Worm (Caenorhabditis elegans) whole organism, mixed stage, embryonic: ENCODE results near the gene ttr-27.

Experiments used
- bed-3 ChIP-seq: fragments of 200-800 bp; sonication (Bioruptor generic); optimal IDR thresholded peaks from 3 replicates; lab custom pipeline; 2018; ENCODE audit warnings: mild to moderate bottlenecking, missing genetic modification characterization, moderate library complexity, missing compliant biosample characterization
- blmp-1 ChIP-seq: fragments of 150-350 bp; optimal IDR thresholded peaks from 2 replicates; lab custom pipeline; 2014; ENCODE audit warnings: missing biosample characterization, missing genetic modification characterization
- ceh-39 ChIP-seq: fragments of 150-350 bp; optimal IDR thresholded peaks from 2 replicates; lab custom pipeline; 2014; ENCODE audit warnings: missing biosample characterization, missing genetic modification characterization
- ceh-83 ChIP-seq: fragments of 200-800 bp; sonication (Bioruptor generic); optimal IDR thresholded peaks from 2 replicates; lab custom pipeline; 2018; ENCODE audit warnings: mild to moderate bottlenecking, missing genetic modification characterization, missing compliant biosample characterization
- ces-1 ChIP-seq: fragments of 150-350 bp; optimal IDR thresholded peaks from 2 replicates; lab custom pipeline; 2014; ENCODE audit warnings: missing biosample characterization, missing genetic modification reagents, missing genetic modification characterization
- cnd-1 ChIP-seq: fragments of 200-800 bp; sonication (Bioruptor generic); optimal IDR thresholded peaks from 2 replicates; lab custom pipeline; 2018; ENCODE audit warnings: mild to moderate bottlenecking, missing genetic modification characterization, missing compliant biosample characterization
- drap-1 ChIP-seq: fragments of 200-800 bp; sonication (Bioruptor generic); optimal IDR thresholded peaks from 3 replicates; lab custom pipeline; 2018; ENCODE audit warnings: mild to moderate bottlenecking, missing genetic modification characterization, missing compliant biosample characterization
- elt-3 ChIP-seq: fragments of 150-350 bp; optimal IDR thresholded peaks from 2 replicates; lab custom pipeline; 2014; ENCODE audit warnings: missing biosample characterization, missing genetic modification characterization
- flh-1 ChIP-seq: fragments of 200-800 bp; sonication (Bioruptor generic); optimal IDR thresholded peaks from 2 replicates; lab custom pipeline; 2018; ENCODE audit warnings: mild to moderate bottlenecking, missing genetic modification characterization, moderate library complexity, missing compliant biosample characterization
- ham-2 ChIP-seq: fragments of 200-800 bp; sonication (Bioruptor generic); optimal IDR thresholded peaks from 2 replicates; lab custom pipeline; 2018; ENCODE audit warnings: mild to moderate bottlenecking, missing genetic modification characterization, missing compliant biosample characterization
- hlh-1 ChIP-seq: fragments of 150-350 bp; optimal IDR thresholded peaks from 2 replicates; lab custom pipeline; 2014; ENCODE audit warnings: missing biosample characterization, missing genetic modification reagents, missing genetic modification characterization
- lin-32 ChIP-seq: fragments of 200-800 bp; sonication (Bioruptor generic); optimal IDR thresholded peaks from 2 replicates; lab custom pipeline; 2018; ENCODE audit warnings: mild to moderate bottlenecking, missing genetic modification characterization, missing compliant biosample characterization
- lsy-2 ChIP-seq: fragments of 150-350 bp; optimal IDR thresholded peaks from 2 replicates; lab custom pipeline; 2014; ENCODE audit warnings: missing biosample characterization, missing genetic modification characterization
- mab-5 ChIP-seq: fragments of 150-350 bp; optimal IDR thresholded peaks from 2 replicates; lab custom pipeline; 2014; ENCODE audit warnings: missing biosample characterization, missing genetic modification characterization
- mep-1 ChIP-seq: fragments of 150-350 bp; optimal IDR thresholded peaks from 2 replicates; lab custom pipeline; 2017; ENCODE audit warnings: missing biosample characterization, missing genetic modification reagents, missing genetic modification characterization, inconsistent platforms
- mls-2 ChIP-seq: sonication (generic microtip); optimal IDR thresholded peaks from 2 replicates; lab custom pipeline; 2016; ENCODE audit warnings: mild to moderate bottlenecking, missing genetic modification characterization, moderate library complexity, missing compliant biosample characterization
- nhr-2 ChIP-seq: fragments of 150-350 bp; optimal IDR thresholded peaks from 2 replicates; lab custom pipeline; 2014; ENCODE audit warnings: missing biosample characterization, missing genetic modification characterization
- nhr-237 ChIP-seq: fragments of 150-350 bp; optimal IDR thresholded peaks from 2 replicates; lab custom pipeline; 2014; ENCODE audit warnings: missing biosample characterization, missing genetic modification characterization
- nhr-28 ChIP-seq: fragments of 150-350 bp; optimal IDR thresholded peaks from 2 replicates; lab custom pipeline; 2014; ENCODE audit warnings: missing biosample characterization, missing genetic modification characterization
- nhr-76 ChIP-seq: sonication (generic microtip); optimal IDR thresholded peaks from 2 replicates; lab custom pipeline; 2017; ENCODE audit warnings: missing biosample characterization, missing genetic modification characterization
- pha-4 ChIP-seq: fragments of 150-350 bp; optimal IDR thresholded peaks from 2 replicates; lab custom pipeline; 2018; ENCODE audit warnings: missing biosample characterization, missing genetic modification reagents, missing genetic modification characterization
- snpc-4 ChIP-seq: fragments of 150-350 bp; optimal IDR thresholded peaks from 2 replicates; lab custom pipeline; 2014; ENCODE audit warnings: missing biosample characterization, missing genetic modification characterization
- sptf-1 ChIP-seq: sonication (generic microtip); optimal IDR thresholded peaks from 2 replicates; lab custom pipeline; 2017; ENCODE audit warnings: mild to moderate bottlenecking, missing genetic modification characterization, moderate library complexity, missing compliant biosample characterization
- tbx-8 ChIP-seq: fragments of 200-800 bp; sonication (Bioruptor generic); optimal IDR thresholded peaks from 2 replicates; lab custom pipeline; 2018; ENCODE audit warnings: mild to moderate bottlenecking, missing genetic modification characterization, moderate library complexity, missing compliant biosample characterization
- unc-120 ChIP-seq: sonication (generic microtip); optimal IDR thresholded peaks from 2 replicates; lab custom pipeline; 2017; ENCODE audit warnings: missing genetic modification characterization, missing compliant biosample characterization; ENCODE audit not compliant: poor library complexity, severe bottlenecking
- unc-39 ChIP-seq: fragments of 150-350 bp; optimal IDR thresholded peaks from 2 replicates; lab custom pipeline; 2014; ENCODE audit warnings: missing biosample characterization, missing genetic modification characterization
- unc-62 ChIP-seq: fragments of 150-350 bp; optimal IDR thresholded peaks from 2 replicates; lab custom pipeline; 2014; ENCODE audit warnings: missing biosample characterization, missing genetic modification reagents, missing genetic modification characterization
- zip-8 ChIP-seq: fragments of 150-350 bp; optimal IDR thresholded peaks from 2 replicates; lab custom pipeline; 2014; ENCODE audit warnings: missing biosample characterization, missing genetic modification characterization
- ztf-11 ChIP-seq: fragments of 150-350 bp; optimal IDR thresholded peaks from 2 replicates; lab custom pipeline; 2014; ENCODE audit warnings: missing biosample characterization, missing genetic modification characterization

ttr-27 gene

DNA sequence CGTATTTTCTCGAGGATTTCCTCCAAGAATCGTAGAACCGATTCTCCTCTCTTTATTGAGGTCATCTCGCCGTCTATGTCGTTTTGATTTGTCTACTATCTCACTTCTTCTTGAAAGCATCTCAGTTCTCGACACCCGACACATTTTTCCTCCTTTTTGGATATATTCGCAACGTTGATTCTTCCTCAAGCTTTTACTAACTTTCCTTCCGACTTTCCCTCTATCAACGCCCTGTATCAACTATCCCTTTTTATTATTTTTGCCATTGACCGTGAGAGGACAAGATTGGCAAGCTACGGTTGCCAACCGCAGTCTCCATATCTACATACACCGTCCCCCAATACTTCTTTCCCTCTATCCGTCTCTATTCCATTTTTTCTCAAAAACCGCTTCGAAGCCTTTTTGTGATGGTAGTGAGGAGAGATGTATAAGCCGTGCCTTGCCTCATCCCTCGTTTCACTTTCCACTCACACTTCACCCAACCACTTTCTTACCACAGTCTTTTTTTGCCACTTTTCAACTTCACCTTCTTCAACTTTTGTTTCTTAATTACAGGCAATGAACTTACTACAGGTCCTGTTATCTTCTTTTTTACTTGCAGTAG lies 25.1 kb upstream of the ttr-27 start, which contains the start of gene T16G1.2:
T16G1.2 (plus strand) TSS at position 554 of the 604 bp plus-strand sequence.
- TF ChIP-seq blmp-1 = peak; percentile 24
- no peak for TF ChIP-seq ceh-83 (GFP tag; lab: Kevin White, UChicago)
- TF ChIP-seq, all 35 proteins: peak for 1

DNA sequence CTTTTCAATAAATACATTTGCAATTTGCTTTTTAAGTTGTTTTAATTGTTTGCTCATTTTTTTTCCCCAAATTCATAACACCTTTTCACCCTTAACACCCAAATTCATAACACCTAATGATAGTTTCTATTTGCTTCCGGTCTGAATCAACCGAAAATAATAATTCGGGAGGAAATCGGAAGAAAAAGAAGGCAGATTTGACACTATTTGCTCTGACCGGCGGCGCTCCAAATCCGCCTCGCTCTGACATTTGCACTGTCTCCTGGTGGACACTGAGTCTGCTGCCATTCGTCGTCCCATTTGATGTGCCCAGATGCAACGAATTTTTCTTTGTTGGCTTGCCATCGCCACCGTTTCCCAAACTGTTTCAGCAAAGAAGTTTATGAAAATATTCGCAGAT lies 20.2 kb upstream of the ttr-27 start, which contains the start of gene pqn-67:
pqn-67 (plus strand) TSS at position 301 of the 400 bp plus-strand sequence.
- TF ChIP-seq ham-2 (GFP tag; lab: Kevin White, UChicago) (no peak), unc-39 (no peak)
- TF ChIP-seq, all 35 proteins: peak for 0

DNA sequence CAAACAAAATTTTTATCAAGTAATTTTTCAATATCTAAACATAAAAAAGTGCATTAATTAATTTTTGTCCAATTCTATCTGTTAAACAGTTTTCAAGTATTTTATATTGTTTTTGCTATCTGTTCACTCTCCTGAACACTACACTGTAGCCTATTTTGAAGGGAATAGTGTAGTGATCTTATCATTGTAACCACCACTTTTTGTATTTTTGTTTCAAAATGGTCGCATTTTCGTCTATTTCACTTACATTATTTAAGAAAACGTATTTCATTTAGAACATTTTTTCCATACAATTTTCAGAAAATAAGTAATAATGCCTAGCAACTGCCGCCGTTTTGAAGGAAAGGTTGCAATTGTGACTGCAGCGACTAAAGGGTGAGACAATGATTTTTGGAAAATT lies 18.4 kb upstream of the ttr-27 start, which contains the start of gene dhrs-4:
dhrs-4 (plus strand) TSS at position 301 of the 400 bp plus-strand sequence.
- TF ChIP-seq snpc-4 (no peak), ham-2 (GFP tag; lab: Kevin White, UChicago) (no peak), unc-120 (tag; lab: Kevin White, UChicago) (no peak), nhr-237 (tag; lab: Kevin White, UChicago) (no peak), mls-2 (no peak), ceh-83 (GFP tag; lab: Kevin White, UChicago) (no peak), unc-62 (no peak), drap-1 (GFP tag; lab: Kevin White, UChicago) (no peak), nhr-76 (tag; lab: Kevin White, UChicago) (no peak), flh-1 (GFP tag; lab: Kevin White, UChicago) (no peak), nhr-28 (tag; lab: Kevin White, UChicago) (no peak), cnd-1 (no peak), elt-3 (tag; lab: Kevin White, UChicago) (no peak), unc-39 (no peak)

DNA sequence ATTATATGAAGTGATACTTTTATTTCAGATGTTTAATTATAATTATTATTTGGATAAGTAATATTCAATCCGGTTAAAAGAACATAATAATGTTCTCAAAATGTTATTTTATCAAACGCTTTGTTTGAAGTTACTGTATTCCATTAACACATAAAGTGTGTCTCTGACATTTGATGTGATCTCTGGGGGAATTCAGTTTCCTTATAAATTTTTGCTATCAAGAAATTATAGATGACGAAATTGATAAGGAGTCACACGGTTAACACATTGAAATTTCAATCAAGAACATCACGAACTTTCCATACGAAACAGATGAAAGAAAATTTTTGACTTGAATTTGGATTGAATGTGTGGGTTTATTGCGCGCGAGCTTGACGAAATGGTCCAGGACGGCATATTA lies 17.8 kb upstream of the ttr-27 start:
- TF ChIP-seq pha-4 (tag; lab: Kevin White, UChicago) (no peak), hlh-1 (tag; lab: Kevin White, UChicago) (no peak), ces-1 (GFP tag; lab: Kevin White, UChicago) (no peak), ceh-83 (GFP tag; lab: Kevin White, UChicago) (no peak), ceh-39 (tag; lab: Kevin White, UChicago) (no peak), ham-2 (GFP tag; lab: Kevin White, UChicago) (no peak), mab-5 (tag; lab: Kevin White, UChicago) (no peak), cnd-1 (no peak), mls-2 (no peak), lsy-2 (no peak), ztf-11 (tag; lab: Kevin White, UChicago) (no peak), nhr-2 (tag; lab: Kevin White, UChicago) (no peak), sptf-1 (tag; lab: Kevin White, UChicago) (no peak), unc-39 (no peak), nhr-28 (tag; lab: Kevin White, UChicago) (no peak), bed-3 (GFP tag; lab: Kevin White, UChicago) (no peak), drap-1 (GFP tag; lab: Kevin White, UChicago) (no peak), blmp-1 (no peak)

DNA sequence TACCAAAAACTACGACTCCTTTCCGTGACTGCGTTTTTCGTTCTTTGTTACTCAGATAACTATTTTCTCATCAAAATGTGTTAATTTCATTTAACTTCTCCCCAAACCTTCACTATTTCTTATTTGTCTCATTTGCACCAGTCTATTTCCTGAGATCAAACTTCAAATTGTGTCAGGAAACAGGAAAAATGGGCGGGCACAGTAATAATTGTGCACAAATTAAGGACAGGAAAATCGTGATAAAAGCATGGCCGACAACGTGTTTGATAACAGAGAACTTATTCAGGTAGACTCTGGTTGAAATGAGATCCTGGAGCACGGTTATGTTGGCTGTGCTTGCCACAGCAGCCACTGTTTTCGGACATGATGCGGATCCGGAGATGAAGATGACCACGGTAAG lies 15.8 kb upstream of the ttr-27 start, which contains the start of gene lipl-1:
lipl-1 (plus strand) TSS at position 282 of the 400 bp plus-strand sequence.
- TF ChIP-seq snpc-4 = no peak
- TF ChIP-seq mls-2 = no peak
- TF ChIP-seq flh-1 (GFP tag; lab: Kevin White, UChicago) = no peak
- no peak for TF ChIP-seq nhr-76 (tag; lab: Kevin White, UChicago)
- no peak for TF ChIP-seq ham-2 (GFP tag; lab: Kevin White, UChicago)
- TF ChIP-seq elt-3 (tag; lab: Kevin White, UChicago) = no peak
- TF ChIP-seq ces-1 (GFP tag; lab: Kevin White, UChicago) = no peak
- no peak for TF ChIP-seq nhr-237 (tag; lab: Kevin White, UChicago)
- TF ChIP-seq bed-3 (GFP tag; lab: Kevin White, UChicago) = no peak
- no peak for TF ChIP-seq tbx-8 (GFP tag; lab: Kevin White, UChicago)
- no peak for TF ChIP-seq cnd-1
- TF ChIP-seq zip-8 = no peak
- TF ChIP-seq ceh-83 (GFP tag; lab: Kevin White, UChicago) = no peak
- no peak for TF ChIP-seq ztf-11 (tag; lab: Kevin White, UChicago)
- no peak for TF ChIP-seq unc-120 (tag; lab: Kevin White, UChicago)
- TF ChIP-seq lin-32 (GFP tag; lab: Kevin White, UChicago) = no peak
- TF ChIP-seq mep-1 = no peak
